Fruit fly (Drosophila melanogaster): ENCODE data around the gene Kcmf1.

Gene Kcmf1

dm6 chr3R:9035252-9035651 is 20.5 kb upstream of the Kcmf1 start (continued):
- TF ChIP-seq CG10979 (tag; optimal IDR thresholded peaks at IDR 0.05) (peak; percentile 27), lola (GFP tag; optimal IDR thresholded peaks at IDR 0.05) (peak in 1 of 3 experiments; percentile 35)

- TF ChIP-seq CG9932 (GFP tag; IDR thresholded peaks at IDR 0.05) (peak; percentile 57; the same call in 1 of the 2 replicates), CG14710 (tag; optimal IDR thresholded peaks at IDR 0.05) (peak; percentile 87), usp (GFP tag; optimal IDR thresholded peaks at IDR 0.05) (no peak), CG10267 (tag; optimal IDR thresholded peaks at IDR 0.05) (peak; percentile 86), Ada2b (GFP tag; IDR thresholded peaks at IDR 0.05) (0 out of 2 replicates have a peak, but pooled peaks have one; percentile 38), ci (GFP tag; IDR thresholded peaks at IDR 0.05) (peak; percentile 54; the same call in 1 of the 3 replicates), Sox100B (GFP tag; optimal IDR thresholded peaks at IDR 0.05) (peak; percentile 93), gfzf (GFP tag; optimal IDR thresholded peaks at IDR 0.05) (no peak), CG17829 (tag; optimal IDR thresholded peaks at IDR 0.05) (peak; percentile 92), Ets97D (GFP tag; optimal IDR thresholded peaks at IDR 0.05) (no peak), CG6683 (GFP tag; optimal IDR thresholded peaks at IDR 0.05) (peak; percentile 85), bsh (GFP tag; optimal IDR thresholded peaks at IDR 0.05) (peak; percentile 60 to 75), H15 (GFP tag; IDR thresholded peaks at IDR 0.05) (no peak), CG32532 (GFP tag; IDR thresholded peaks at IDR 0.05) (0 out of 2 replicates have a peak, but pooled peaks have one; percentile 68), CG3281 (GFP tag; optimal IDR thresholded peaks at IDR 0.05) (peak; percentile 91), tin (GFP tag; optimal IDR thresholded peaks at IDR 0.05) (peak; percentile 70), CG11247 (GFP tag; IDR thresholded peaks at IDR 0.05) (no peak; the same call in 1 of the 2 replicates), Dll (GFP tag; IDR thresholded peaks at IDR 0.05; ENCODE audit: partially characterized antibody) (no peak), mam (GFP tag; optimal IDR thresholded peaks at IDR 0.05) (peak; percentile 8), ems (GFP tag; optimal IDR thresholded peaks at IDR 0.05) (peak; percentile 29), Deaf1 (tag; optimal IDR thresholded peaks at IDR 0.05) (peak; percentile 82), seq (GFP tag; IDR thresholded peaks at IDR 0.05) (peak; percentile 63), Bteb2 (GFP tag; optimal IDR thresholded peaks at IDR 0.05) (peak; percentile 43), NK7.1 (GFP tag; optimal IDR thresholded peaks at IDR 0.05) (no peak), Ravus (GFP tag; IDR thresholded peaks at IDR 0.05) (peak; percentile 12; the same call in 1 of the 2 replicates), CG11398 (GFP tag; optimal IDR thresholded peaks at IDR 0.05) (no peak), CG34422 (GFP tag; IDR thresholded peaks at IDR 0.05) (peak; percentile 72; the same call in 2 of the 3 replicates), Atf3 (GFP tag; optimal IDR thresholded peaks at IDR 0.05) (no peak), p53 (GFP tag; optimal IDR thresholded peaks at IDR 0.05) (no peak), CG4730 (GFP tag; IDR thresholded peaks at IDR 0.05) (no peak), salm (tag; optimal IDR thresholded peaks at IDR 0.05) (peak; percentile 79), CG17568 (GFP tag; optimal IDR thresholded peaks at IDR 0.05) (peak; percentile 51), CG11085 (GFP tag; IDR thresholded peaks at IDR 0.05) (no peak), Neu2 (GFP tag; optimal IDR thresholded peaks at IDR 0.05; ENCODE audit: borderline replicate concordance) (no peak), Usf (GFP tag; optimal IDR thresholded peaks at IDR 0.05) (peak; percentile 62), CG7372 (GFP tag; IDR thresholded peaks at IDR 0.05) (0 out of 2 replicates have a peak, but pooled peaks have one; percentile 47), Kr (GFP tag; optimal IDR thresholded peaks at IDR 0.05) (peak; percentile 50), trem (tag; optimal IDR thresholded peaks at IDR 0.05) (peak; percentile 78), dimm (GFP tag; IDR thresholded peaks at IDR 0.05) (no peak), Oaz (GFP tag; IDR thresholded peaks at IDR 0.05) (no peak), fd102C (GFP tag; optimal IDR thresholded peaks at IDR 0.05) (no peak), dan (GFP tag; IDR thresholded peaks at IDR 0.05) (no peak), CG1233 (GFP tag; optimal IDR thresholded peaks at IDR 0.05) (peak; percentile 88), YL-1 (GFP tag; optimal IDR thresholded peaks at IDR 0.05) (peak; percentile 81), pita (GFP tag; optimal IDR thresholded peaks at IDR 0.05) (no peak)
Measured at dm6 chr3R:9033619-9034401, 19.1 kb upstream of the Kcmf1 start.
